Fruit fly (Drosophila melanogaster) whole organism, pupa: ENCODE results near the gene Best2.

Experiments used
- CG14655 ChIP-seq: fragments of 200-800 bp; sonication (Bioruptor generic); optimal IDR thresholded peaks from 3 replicates; lab custom pipeline; 2017; ENCODE audit warnings: mild to moderate bottlenecking, missing biosample characterization, missing genetic modification reagents, missing genetic modification characterization
- CG4496 ChIP-seq: fragments of 200-800 bp; sonication (Bioruptor generic); IDR thresholded peaks from 3 replicates; pipeline ENCODE4 v1.3.6; 2022; ENCODE audit warnings: missing biosample characterization, missing genetic modification characterization
- Pif1A ChIP-seq: fragments of 200-800 bp; sonication (Bioruptor generic); optimal IDR thresholded peaks from 3 replicates; lab custom pipeline; 2016; ENCODE audit warnings: missing biosample characterization, missing genetic modification characterization
- Pif1B ChIP-seq: fragments of 200-800 bp; sonication (Bioruptor generic); optimal IDR thresholded peaks from 3 replicates; lab custom pipeline; 2016; ENCODE audit warnings: missing biosample characterization, missing genetic modification characterization
- Snoo ChIP-seq: fragments of 200-800 bp; sonication (Bioruptor generic); optimal IDR thresholded peaks from 3 replicates; lab custom pipeline; 2017; ENCODE audit warnings: missing biosample characterization, mild to moderate bottlenecking, missing genetic modification characterization, inconsistent platforms
- gl ChIP-seq: fragments of 200-800 bp; sonication (Bioruptor generic); optimal IDR thresholded peaks from 2 replicates; lab custom pipeline; 2018; ENCODE audit warnings: missing biosample characterization, mild to moderate bottlenecking, missing genetic modification characterization

DNA sequence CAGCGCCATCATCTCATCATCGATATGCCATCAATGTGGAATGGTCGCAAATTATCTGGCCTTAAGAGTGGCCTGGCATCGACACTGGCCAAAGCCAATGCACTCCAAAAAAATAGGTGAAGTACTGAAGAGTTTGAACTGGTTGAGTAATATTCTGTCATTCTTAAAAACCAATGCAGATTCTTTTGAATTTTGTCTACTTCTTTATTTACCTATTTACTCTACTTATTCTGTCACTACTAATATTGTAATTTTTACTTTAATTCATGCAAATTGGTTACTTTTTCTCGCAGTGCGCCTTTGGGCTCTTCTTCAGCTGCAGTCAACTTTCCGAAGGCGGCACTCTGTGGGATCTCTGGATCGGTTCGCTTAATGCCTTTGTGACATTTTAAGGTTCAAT, 12.5 kb upstream of the Best2 start:
- TF ChIP-seq CG14655 (GFP tag; lab: Kevin White, UChicago) (peak; percentile 53), Snoo (tag; lab: Kevin White, UChicago) (peak; percentile 34), CG4496 (no peak), Pif1A (GFP tag; lab: Kevin White, UChicago) (peak; percentile 61), Pif1B (GFP tag; lab: Kevin White, UChicago) (peak; percentile 36), gl (tag; lab: Kevin White, UChicago) (no peak)
